Fruit fly (Drosophila melanogaster) whole organism, adult: ENCODE measurements around the gene Jhbp4.

Experiments
- CG1620 ChIP-seq: fragments of 200-800 bp; sonication (Bioruptor generic); optimal IDR thresholded peaks from 2 replicates; lab custom pipeline; 2016; ENCODE audit warnings: missing biosample characterization, missing genetic modification characterization
- CG5204 ChIP-seq: fragments of 200-800 bp; sonication (Bioruptor generic); optimal IDR thresholded peaks from 2 replicates; lab custom pipeline; 2016; ENCODE audit warnings: missing biosample characterization, missing genetic modification characterization
- Mnt ChIP-seq: fragments of 200-800 bp; sonication (Bioruptor generic); optimal IDR thresholded peaks from 2 replicates; lab custom pipeline; 2016; ENCODE audit warnings: missing biosample characterization, mild to moderate bottlenecking, missing genetic modification characterization
- bab1 ChIP-seq: fragments of 200-800 bp; sonication (Bioruptor generic); optimal IDR thresholded peaks from 3 replicates; lab custom pipeline; 2019; ENCODE audit warnings: missing biosample characterization, mild to moderate bottlenecking, missing genetic modification characterization, moderate library complexity
- pad ChIP-seq: fragments of 200-800 bp; sonication (Bioruptor generic); optimal IDR thresholded peaks from 3 replicates; lab custom pipeline; 2017; ENCODE audit warnings: missing biosample characterization, missing genetic modification characterization, mild to moderate bottlenecking, moderate library complexity, missing genetic modification reagents
- toe ChIP-seq: fragments of 200-800 bp; sonication (Bioruptor generic); optimal IDR thresholded peaks from 2 replicates; lab custom pipeline; 2016; ENCODE audit warnings: missing biosample characterization, missing genetic modification characterization

- TF ChIP-seq bab1 (GFP tag; lab: Kevin White, UChicago) (no peak), CG5204 (GFP tag; lab: Kevin White, UChicago) (no peak), Mnt (GFP tag; lab: Kevin White, UChicago) (no peak), pad (no peak), toe (GFP tag; lab: Kevin White, UChicago) (no peak), CG1620 (GFP tag; lab: Kevin White, UChicago) (no peak)
These were observed 9.1 kb upstream of the Jhbp4 start for dm6 chr3R:16034186-16034585.
